Worm (Caenorhabditis elegans) whole organism, L3 larva: ENCODE results near the gene pmp-5.

Source experiments
- ZK546.5 ChIP-seq: sonication (generic microtip); optimal IDR thresholded peaks from 2 replicates; lab custom pipeline; 2017; ENCODE audit warnings: missing biosample characterization, missing genetic modification characterization
- ama-1 ChIP-seq: fragments of 150-350 bp; optimal IDR thresholded peaks from 2 replicates; lab custom pipeline; 2018
- ceh-28 ChIP-seq: fragments of 150-350 bp; optimal IDR thresholded peaks from 2 replicates; lab custom pipeline; 2014; ENCODE audit warnings: missing biosample characterization, missing genetic modification reagents, missing genetic modification characterization
- ceh-82 ChIP-seq: fragments of 150-350 bp; optimal IDR thresholded peaks from 2 replicates; lab custom pipeline; 2014; ENCODE audit warnings: missing biosample characterization, missing genetic modification characterization
- ceh-9 ChIP-seq: sonication (generic microtip); optimal IDR thresholded peaks from 2 replicates; lab custom pipeline; 2018; ENCODE audit warnings: missing biosample characterization, missing genetic modification characterization
- daf-12 ChIP-seq: fragments of 150-350 bp; optimal IDR thresholded peaks from 2 replicates; lab custom pipeline; 2014; ENCODE audit warnings: missing biosample characterization, missing genetic modification reagents, missing genetic modification characterization
- egl-5 ChIP-seq: fragments of 150-350 bp; optimal IDR thresholded peaks from 2 replicates; lab custom pipeline; 2017; ENCODE audit warnings: missing biosample characterization, missing genetic modification reagents, missing genetic modification characterization, inconsistent platforms
- elt-1 ChIP-seq: fragments of 150-350 bp; optimal IDR thresholded peaks from 2 replicates; lab custom pipeline; 2014; ENCODE audit warnings: missing biosample characterization, missing genetic modification characterization
- elt-2 ChIP-seq: sonication (generic microtip); optimal IDR thresholded peaks from 2 replicates; lab custom pipeline; 2016; ENCODE audit warnings: missing genetic modification reagents, mild to moderate bottlenecking, missing genetic modification characterization, missing compliant biosample characterization
- elt-3 ChIP-seq, 3 experiments: fragments of 150-350 bp in 1 of 3; sonication (generic microtip) in 2 of 3; optimal IDR thresholded peaks; 2 replicates in 2 of 3; 4 replicates in 1 of 3; lab custom pipeline; 2014 to 2017; ENCODE audit warnings: missing biosample characterization in 3 of 3, missing genetic modification characterization in 3 of 3
- eor-1 ChIP-seq, 2 experiments: fragments of 150-350 bp; optimal IDR thresholded peaks; 2 replicates each; lab custom pipeline; 2014 to 2018; ENCODE audit warnings: missing biosample characterization in 2 of 2, missing genetic modification characterization in 2 of 2
- fkh-10 ChIP-seq: sonication (generic microtip); optimal IDR thresholded peaks from 2 replicates; lab custom pipeline; 2017; ENCODE audit warnings: missing biosample characterization, missing genetic modification reagents, missing genetic modification characterization
- fkh-2 ChIP-seq: fragments of 150-350 bp; optimal IDR thresholded peaks from 2 replicates; lab custom pipeline; 2014; ENCODE audit warnings: missing biosample characterization, missing genetic modification reagents, missing genetic modification characterization
- fos-1 ChIP-seq: fragments of 150-350 bp; optimal IDR thresholded peaks from 2 replicates; lab custom pipeline; 2014; ENCODE audit warnings: missing biosample characterization, missing genetic modification characterization
- hmg-11 ChIP-seq: sonication (generic microtip); optimal IDR thresholded peaks from 2 replicates; lab custom pipeline; 2016; ENCODE audit warnings: missing genetic modification characterization, missing compliant biosample characterization
- jun-1 ChIP-seq: fragments of 150-350 bp; optimal IDR thresholded peaks from 2 replicates; lab custom pipeline; 2014; ENCODE audit warnings: missing biosample characterization, missing genetic modification reagents, missing genetic modification characterization
- lin-15B ChIP-seq: fragments of 150-350 bp; optimal IDR thresholded peaks from 2 replicates; lab custom pipeline; 2014; ENCODE audit warnings: missing biosample characterization, missing genetic modification characterization
- lin-39 ChIP-seq: fragments of 150-350 bp; optimal IDR thresholded peaks from 2 replicates; lab custom pipeline; 2018; ENCODE audit warnings: missing biosample characterization, missing genetic modification reagents, missing genetic modification characterization
- lsy-12 ChIP-seq: sonication (generic microtip); optimal IDR thresholded peaks from 2 replicates; lab custom pipeline; 2016; ENCODE audit warnings: mild to moderate bottlenecking, missing genetic modification characterization, missing compliant biosample characterization
- mdl-1 ChIP-seq: fragments of 150-350 bp; optimal IDR thresholded peaks from 2 replicates; lab custom pipeline; 2014; ENCODE audit warnings: missing biosample characterization, missing genetic modification characterization
- nfya-1 ChIP-seq: sonication (generic microtip); optimal IDR thresholded peaks from 2 replicates; lab custom pipeline; 2017; ENCODE audit warnings: missing genetic modification characterization, mild to moderate bottlenecking, missing compliant biosample characterization, antibody characterized with exemption, moderate library complexity; ENCODE audit not compliant: insufficient read depth
- nhr-11 ChIP-seq: fragments of 150-350 bp; optimal IDR thresholded peaks from 2 replicates; lab custom pipeline; 2014; ENCODE audit warnings: missing biosample characterization, missing genetic modification characterization
- nhr-23 ChIP-seq: fragments of 150-350 bp; optimal IDR thresholded peaks from 2 replicates; lab custom pipeline; 2014; ENCODE audit warnings: missing biosample characterization, missing genetic modification reagents, missing genetic modification characterization
- nhr-28 ChIP-seq: fragments of 150-350 bp; optimal IDR thresholded peaks from 2 replicates; lab custom pipeline; 2014; ENCODE audit warnings: missing biosample characterization, missing genetic modification characterization
- nhr-43 ChIP-seq: sonication (generic microtip); optimal IDR thresholded peaks from 2 replicates; lab custom pipeline; 2016; ENCODE audit warnings: mild to moderate bottlenecking, missing genetic modification characterization, missing compliant biosample characterization; ENCODE audit not compliant: poor library complexity, severe bottlenecking
- nhr-67 ChIP-seq: fragments of 150-350 bp; optimal IDR thresholded peaks from 2 replicates; lab custom pipeline; 2014; ENCODE audit warnings: missing biosample characterization, missing genetic modification characterization
- nhr-76 ChIP-seq: fragments of 150-350 bp; sonication (generic microtip); optimal IDR thresholded peaks from 5 replicates; lab custom pipeline; 2014; ENCODE audit warnings: missing biosample characterization, missing genetic modification characterization
- pha-4 ChIP-seq: fragments of 150-350 bp; optimal IDR thresholded peaks from 2 replicates; lab custom pipeline; 2014; ENCODE audit warnings: missing biosample characterization, missing genetic modification reagents, missing genetic modification characterization
- pqm-1 ChIP-seq: fragments of 150-350 bp; optimal IDR thresholded peaks from 2 replicates; lab custom pipeline; 2017; ENCODE audit warnings: missing biosample characterization, missing genetic modification characterization, inconsistent platforms
- sea-2 ChIP-seq: fragments of 150-350 bp; sonication (generic microtip); optimal IDR thresholded peaks from 4 replicates; lab custom pipeline; 2014; ENCODE audit warnings: missing biosample characterization, missing genetic modification reagents, missing genetic modification characterization
- skn-1 ChIP-seq: fragments of 150-350 bp; optimal IDR thresholded peaks from 2 replicates; lab custom pipeline; 2014; ENCODE audit warnings: missing biosample characterization, missing genetic modification characterization
- snpc-4 ChIP-seq: fragments of 150-350 bp; optimal IDR thresholded peaks from 2 replicates; lab custom pipeline; 2014; ENCODE audit warnings: missing biosample characterization, missing genetic modification characterization
- unc-39 ChIP-seq: sonication (generic microtip); optimal IDR thresholded peaks from 4 replicates; lab custom pipeline; 2017; ENCODE audit warnings: missing biosample characterization, missing genetic modification characterization
- unc-62 ChIP-seq: fragments of 150-350 bp; sonication (generic microtip); optimal IDR thresholded peaks from 4 replicates; lab custom pipeline; 2014; ENCODE audit warnings: missing biosample characterization, missing genetic modification reagents, missing genetic modification characterization
- zag-1 ChIP-seq: fragments of 150-350 bp; optimal IDR thresholded peaks from 2 replicates; lab custom pipeline; 2014; ENCODE audit warnings: missing biosample characterization, missing genetic modification characterization
- ztf-11 ChIP-seq: fragments of 150-350 bp; optimal IDR thresholded peaks from 2 replicates; lab custom pipeline; 2014; ENCODE audit warnings: missing biosample characterization, missing genetic modification characterization

The pmp-5 gene

DNA sequence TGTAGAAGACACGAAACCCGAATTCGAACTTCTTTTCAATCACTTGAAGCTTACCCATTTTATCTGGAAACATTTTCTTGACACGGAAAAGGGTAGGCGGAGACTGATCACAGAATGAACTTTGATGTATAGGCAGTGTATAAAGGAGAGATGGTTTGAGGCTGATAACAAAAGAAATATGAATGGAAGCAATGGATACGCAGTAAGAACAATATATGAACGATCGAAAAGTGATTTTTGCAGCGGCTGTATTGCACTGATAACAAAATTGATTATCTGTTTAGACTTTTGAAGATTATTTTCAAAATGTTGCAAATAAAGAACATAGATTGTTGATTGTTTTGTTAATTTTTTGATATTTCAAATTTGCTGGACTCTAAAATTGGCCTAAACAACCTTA lies at the start of gene pmp-5:
TSS of gene pmp-5 (minus strand) at position 63 of the 400 bp plus-strand sequence.
- peak; percentile 14 for TF ChIP-seq jun-1
- TF ChIP-seq ceh-9 (tag; lab: Kevin White, UChicago) = no peak
- peak; percentile 89 for TF ChIP-seq elt-2 (tag; lab: Kevin White, UChicago)
- TF ChIP-seq elt-3 (tag; optimal IDR thresholded peaks at IDR 0.05; lab: Kevin White, UChicago) = no peak
- TF ChIP-seq pqm-1 (tag; lab: Kevin White, UChicago) = peak; percentile 83
- no peak for TF ChIP-seq nhr-28 (tag; lab: Kevin White, UChicago)
- no peak for TF ChIP-seq zag-1 (tag; lab: Kevin White, UChicago)
- TF ChIP-seq nfya-1 (tag; lab: Kevin White, UChicago) = no peak

ce11 chrV:6710462-6710861 lies 44.8 kb upstream of the pmp-5 start, which contains the start of gene sna-1:
Gene sna-1 (minus strand): TSS chrV:6710679.
- TF ChIP-seq lin-15B (tag; lab: Kevin White, UChicago) (peak; percentile 42), skn-1 (tag; lab: Kevin White, UChicago) (no peak), eor-1 (tag; optimal IDR thresholded peaks at IDR 0.05; lab: Kevin White, UChicago) (no peak), nfya-1 (tag; lab: Kevin White, UChicago) (peak; percentile 30), ZK546.5 (tag; lab: Kevin White, UChicago) (no peak), sea-2 (GFP tag; lab: Kevin White, UChicago) (no peak), elt-2 (tag; lab: Kevin White, UChicago) (no peak), ztf-11 (tag; lab: Kevin White, UChicago) (no peak), daf-12 (no peak), nhr-28 (tag; lab: Kevin White, UChicago) (no peak), hmg-11 (tag; lab: Kevin White, UChicago) (peak; percentile 16), pha-4 (tag; lab: Kevin White, UChicago) (peak; percentile 3)

ce11 chrV:6709050-6709683 lies 43.6 kb upstream of the pmp-5 start, which contains the start of gene dlst-1:
Gene dlst-1 (minus strand): TSS chrV:6709101.
- TF ChIP-seq elt-3 (tag; optimal IDR thresholded peaks at IDR 0.05; lab: Kevin White, UChicago) (no peak), fos-1 (tag; lab: Kevin White, UChicago) (no peak), ceh-9 (tag; lab: Kevin White, UChicago) (no peak), unc-62 (GFP tag; lab: Kevin White, UChicago) (no peak), elt-1 (tag; lab: Kevin White, UChicago) (no peak), elt-2 (tag; lab: Kevin White, UChicago) (peak; percentile 26), lin-15B (tag; lab: Kevin White, UChicago) (peak; percentile 46), eor-1 (tag; optimal IDR thresholded peaks at IDR 0.05; lab: Kevin White, UChicago) (no peak), nfya-1 (tag; lab: Kevin White, UChicago) (peak; percentile 40), nhr-67 (tag; lab: Kevin White, UChicago) (no peak), fkh-2 (no peak), lsy-12 (tag; lab: Kevin White, UChicago) (no peak), fkh-10 (GFP tag; lab: Kevin White, UChicago) (no peak), ceh-82 (tag; lab: Kevin White, UChicago) (no peak), nhr-11 (no peak), mdl-1 (tag; lab: Kevin White, UChicago) (no peak), unc-39 (no peak), nhr-28 (tag; lab: Kevin White, UChicago) (no peak), hmg-11 (tag; lab: Kevin White, UChicago) (peak; percentile 86), skn-1 (tag; lab: Kevin White, UChicago) (peak; percentile 1), ceh-28 (tag; lab: Kevin White, UChicago) (no peak), lin-39 (tag; lab: Kevin White, UChicago) (peak; percentile 74), egl-5 (tag; lab: Kevin White, UChicago) (no peak), ama-1 (lab: Kevin White, UChicago) (no peak), daf-12 (no peak), nhr-23 (peak; percentile 37), snpc-4 (tag; lab: Kevin White, UChicago) (no peak), zag-1 (tag; lab: Kevin White, UChicago) (no peak), nhr-43 (peak; percentile 52), nhr-76 (tag; lab: Kevin White, UChicago) (no peak)
